Worm (Caenorhabditis elegans): ENCODE results near the gene srw-130.
"Not testable (repeated sequence)": the region's sequence is repeated elsewhere in the genome, so short reads cannot be mapped to it uniquely, and the experiment has no call there.

DNA sequence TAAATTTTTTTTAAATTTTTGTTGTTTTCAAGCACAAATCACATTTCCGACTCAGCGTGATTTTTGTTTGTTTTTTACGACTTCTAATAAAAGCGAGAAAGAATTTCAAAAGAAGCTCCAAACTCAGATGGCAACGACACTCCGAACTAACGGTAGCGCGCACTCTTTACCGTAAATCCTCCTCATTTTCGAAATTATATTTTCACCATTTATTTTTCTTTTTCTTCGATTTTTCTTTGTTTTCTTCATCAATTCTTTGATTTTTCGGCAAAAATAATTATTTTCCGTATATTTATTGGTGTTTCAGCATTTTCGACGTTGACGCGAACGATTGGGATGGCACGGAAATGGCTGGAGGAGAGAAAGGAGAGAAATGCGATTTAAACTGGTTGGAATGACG is 10.0 kb upstream of the srw-130 start, which contains the start of gene T24A6.1:
- not testable (repeated sequence) for TF ChIP-seq pqm-1 (tag; optimal IDR thresholded peaks at IDR 0.05); daf-19 (GFP tag; conservative IDR thresholded peaks at IDR 0.05); lsy-2 (tag; optimal IDR thresholded peaks at IDR 0.05); nhr-76 (tag; optimal IDR thresholded peaks at IDR 0.05); skn-1 (tag; optimal IDR thresholded peaks at IDR 0.05); hif-1 (tag; optimal IDR thresholded peaks at IDR 0.05); cey-2 (tag; optimal IDR thresholded peaks at IDR 0.05; ENCODE audit: borderline replicate concordance, insufficient read depth); pha-4 (GFP tag; IDR thresholded peaks at IDR 0.05); pha-4 (tag; optimal IDR thresholded peaks at IDR 0.05); nhr-10 (tag; optimal IDR thresholded peaks at IDR 0.05); unc-39 (tag; optimal IDR thresholded peaks at IDR 0.05)

Data from whole organism, L4 larva.